Worm (Caenorhabditis elegans) whole organism, L1 larva: Measurements from ENCODE around the gene sir-2.3.
A peak's percentile ranks its signal among the peaks of the same experiment; 100 is the strongest.

Source experiments
- C16A3.4 ChIP-seq: fragments of 150-350 bp; optimal IDR thresholded peaks from 2 replicates; lab custom pipeline; 2014; ENCODE audit warnings: missing biosample characterization, missing genetic modification characterization
- Y116A8C.19 ChIP-seq: sonication (generic microtip); optimal IDR thresholded peaks from 2 replicates; lab custom pipeline; 2016; ENCODE audit warnings: missing compliant biosample characterization, missing genetic modification characterization, borderline replicate concordance
- ceh-82 ChIP-seq, 3 experiments: fragments of 150-350 bp in 1 of 3; sonication (generic microtip) in 2 of 3; optimal IDR thresholded peaks; 2 replicates each; lab custom pipeline; 2014 to 2017; ENCODE audit warnings: missing biosample characterization in 3 of 3, missing genetic modification characterization in 3 of 3
- ceh-90 ChIP-seq: sonication (generic microtip); optimal IDR thresholded peaks from 2 replicates; lab custom pipeline; 2016; ENCODE audit warnings: missing genetic modification characterization, missing compliant biosample characterization
- efl-1 ChIP-seq, 4 experiments: fragments of 150-350 bp; optimal IDR thresholded peaks in 3 of 4; peaks in 1 of 4; 1 replicate in 1 of 4; 2 replicates in 3 of 4; lab custom pipeline; 2014; ENCODE audit warnings: missing biosample characterization in 2 of 4, missing genetic modification characterization in 2 of 4, missing genetic modification reagents in 2 of 4
- efl-3 ChIP-seq: fragments of 200-800 bp; sonication (Bioruptor generic); optimal IDR thresholded peaks from 2 replicates; lab custom pipeline; 2018; ENCODE audit warnings: mild to moderate bottlenecking, missing genetic modification characterization, missing compliant biosample characterization
- egl-13 ChIP-seq: sonication (generic microtip); optimal IDR thresholded peaks from 2 replicates; lab custom pipeline; 2016; ENCODE audit warnings: missing genotype, missing genetic modification reagents, missing genetic modification characterization, missing compliant biosample characterization
- egl-27 ChIP-seq, 2 experiments: fragments of 150-350 bp in 1 of 2; sonication (generic microtip); optimal IDR thresholded peaks; 3 replicates each; lab custom pipeline; 2017 to 2018; ENCODE audit warnings: missing biosample characterization in 2 of 2, missing genetic modification characterization in 2 of 2, missing genetic modification reagents in 2 of 2
- elt-3 ChIP-seq, 6 experiments: fragments of 150-350 bp in 1 of 6; sonication (generic microtip); optimal IDR thresholded peaks; 2 replicates each; lab custom pipeline; 2017 to 2018; ENCODE audit warnings: missing biosample characterization in 6 of 6, missing genetic modification characterization in 6 of 6, inconsistent platforms in 1 of 6
- fkh-10 ChIP-seq: sonication (generic microtip); optimal IDR thresholded peaks from 2 replicates; lab custom pipeline; 2017; ENCODE audit warnings: missing biosample characterization, missing genetic modification reagents, missing genetic modification characterization
- fkh-8 ChIP-seq: sonication (generic microtip); optimal IDR thresholded peaks from 2 replicates; lab custom pipeline; 2016; ENCODE audit warnings: mild to moderate bottlenecking, missing genetic modification characterization, missing compliant biosample characterization
- grh-1 ChIP-seq: fragments of 200-800 bp; sonication (Bioruptor generic); IDR thresholded peaks from 2 replicates; pipeline ENCODE4 v1.3.6; 2022; ENCODE audit warnings: missing genetic modification reagents, missing genetic modification characterization, missing compliant biosample characterization
- hlh-17 ChIP-seq: fragments of 200-800 bp; sonication (Bioruptor generic); optimal IDR thresholded peaks from 2 replicates; lab custom pipeline; 2018; ENCODE audit warnings: missing genetic modification characterization, mild to moderate bottlenecking, missing compliant biosample characterization, moderate library complexity, borderline replicate concordance
- hpl-2 ChIP-seq: fragments of 150-350 bp; optimal IDR thresholded peaks from 2 replicates; lab custom pipeline; 2014; ENCODE audit warnings: missing biosample characterization, missing genetic modification reagents, missing genetic modification characterization
- irx-1 ChIP-seq: sonication (generic microtip); optimal IDR thresholded peaks from 2 replicates; lab custom pipeline; 2016; ENCODE audit warnings: missing genetic modification characterization, missing compliant biosample characterization
- lin-13 ChIP-seq: fragments of 150-350 bp; optimal IDR thresholded peaks from 2 replicates; lab custom pipeline; 2014; ENCODE audit warnings: missing biosample characterization, missing genetic modification reagents, missing genetic modification characterization
- lin-14 ChIP-seq: fragments of 200-800 bp; sonication (Bioruptor generic); optimal IDR thresholded peaks from 2 replicates; lab custom pipeline; 2018; ENCODE audit warnings: mild to moderate bottlenecking, missing genetic modification characterization, moderate library complexity, missing compliant biosample characterization
- lin-35 ChIP-seq, 2 experiments: fragments of 150-350 bp; optimal IDR thresholded peaks; 2 replicates each; lab custom pipeline; 2014; ENCODE audit warnings: missing biosample characterization in 2 of 2, missing genetic modification characterization in 2 of 2, missing genetic modification reagents in 2 of 2
- mep-1 ChIP-seq: fragments of 150-350 bp; optimal IDR thresholded peaks from 2 replicates; lab custom pipeline; 2014; ENCODE audit warnings: missing biosample characterization, missing genetic modification characterization
- nhr-12 ChIP-seq: sonication (generic microtip); optimal IDR thresholded peaks from 2 replicates; lab custom pipeline; 2017; ENCODE audit warnings: missing biosample characterization, missing genetic modification characterization
- nhr-20 ChIP-seq: sonication (generic microtip); optimal IDR thresholded peaks from 2 replicates; lab custom pipeline; 2016; ENCODE audit warnings: mild to moderate bottlenecking, missing genetic modification characterization, missing compliant biosample characterization
- nhr-237 ChIP-seq: fragments of 150-350 bp; optimal IDR thresholded peaks from 2 replicates; lab custom pipeline; 2014; ENCODE audit warnings: missing biosample characterization, missing genetic modification characterization
- nhr-47 ChIP-seq: sonication (generic microtip); optimal IDR thresholded peaks from 2 replicates; lab custom pipeline; 2016; ENCODE audit warnings: mild to moderate bottlenecking, missing genetic modification characterization, moderate library complexity, missing compliant biosample characterization
- nhr-76 ChIP-seq: sonication (generic microtip); optimal IDR thresholded peaks from 2 replicates; lab custom pipeline; 2017; ENCODE audit warnings: missing biosample characterization, missing genetic modification characterization
- nhr-84 ChIP-seq: sonication (generic microtip); optimal IDR thresholded peaks from 2 replicates; lab custom pipeline; 2017; ENCODE audit warnings: missing biosample characterization, missing genetic modification characterization
- nhr-90 ChIP-seq: sonication (generic microtip); optimal IDR thresholded peaks from 2 replicates; lab custom pipeline; 2016; ENCODE audit warnings: mild to moderate bottlenecking, missing genetic modification characterization, missing compliant biosample characterization; ENCODE audit not compliant: poor library complexity
- pag-3 ChIP-seq: sonication (generic microtip); optimal IDR thresholded peaks from 2 replicates; lab custom pipeline; 2017; ENCODE audit warnings: missing genetic modification characterization, mild to moderate bottlenecking, missing compliant biosample characterization, antibody characterized with exemption, borderline replicate concordance; ENCODE audit not compliant: insufficient read depth
- pqm-1 ChIP-seq: sonication (generic microtip); optimal IDR thresholded peaks from 3 replicates; lab custom pipeline; 2017; ENCODE audit warnings: missing biosample characterization, missing genetic modification characterization
- sox-4 ChIP-seq: sonication (generic microtip); optimal IDR thresholded peaks from 2 replicates; lab custom pipeline; 2016; ENCODE audit warnings: missing genetic modification characterization, missing compliant biosample characterization
- sptf-1 ChIP-seq: fragments of 150-350 bp; optimal IDR thresholded peaks from 2 replicates; lab custom pipeline; 2014; ENCODE audit warnings: missing biosample characterization, missing genetic modification characterization
- sup-37 ChIP-seq: fragments of 200-800 bp; sonication (Bioruptor generic); optimal IDR thresholded peaks from 2 replicates; lab custom pipeline; 2018; ENCODE audit warnings: mild to moderate bottlenecking, missing genetic modification characterization, missing compliant biosample characterization
- tbx-2 ChIP-seq: sonication (generic microtip); optimal IDR thresholded peaks from 2 replicates; lab custom pipeline; 2016; ENCODE audit warnings: missing genetic modification characterization, missing compliant biosample characterization
- tlp-1 ChIP-seq: fragments of 150-350 bp; optimal IDR thresholded peaks from 2 replicates; lab custom pipeline; 2014; ENCODE audit warnings: missing biosample characterization, missing genetic modification characterization
- unc-130 ChIP-seq: fragments of 150-350 bp; optimal IDR thresholded peaks from 2 replicates; lab custom pipeline; 2017; ENCODE audit warnings: missing biosample characterization, missing genetic modification characterization, inconsistent platforms
- unc-30 ChIP-seq: sonication (generic microtip); optimal IDR thresholded peaks from 2 replicates; lab custom pipeline; 2017; ENCODE audit warnings: missing biosample characterization, missing genetic modification characterization
- unc-86 ChIP-seq: sonication (generic microtip); optimal IDR thresholded peaks from 2 replicates; lab custom pipeline; 2016; ENCODE audit warnings: missing genetic modification characterization, missing compliant biosample characterization
- unc-98 ChIP-seq: fragments of 200-800 bp; sonication (Bioruptor generic); IDR thresholded peaks from 2 replicates; pipeline ENCODE4 v1.3.6; 2022; ENCODE audit warnings: missing genetic modification characterization, missing compliant biosample characterization
- ztf-11 ChIP-seq, 2 experiments: sonication (generic microtip); optimal IDR thresholded peaks; 2 replicates each; lab custom pipeline; 2016 to 2017; ENCODE audit warnings: missing genetic modification characterization in 2 of 2, missing biosample characterization in 1 of 2, missing compliant biosample characterization in 1 of 2

sir-2.3 gene

ce11 chrX:13331386-13331785, at the start of gene sir-2.3:
sir-2.3 (plus strand) TSS chrX:13331686.
- no peak for TF ChIP-seq lin-13
- TF ChIP-seq nhr-84 (tag; lab: Kevin White, UChicago), result no peak
- TF ChIP-seq sox-4, result no peak
- TF ChIP-seq unc-98 (GFP tag; lab: Robert Waterston, UW), result no peak
- TF ChIP-seq efl-1 (optimal IDR thresholded peaks at IDR 0.05; lab: Kevin White, UChicago), result no peak
- no peak for TF ChIP-seq efl-1 (GFP tag; optimal IDR thresholded peaks at IDR 0.05 in 1 of 2; lab: Kevin White, UChicago)
- TF ChIP-seq C16A3.4 (tag; lab: Kevin White, UChicago), result no peak
- TF ChIP-seq ceh-90 (tag; lab: Kevin White, UChicago), result no peak
- TF ChIP-seq pqm-1, result no peak
- no peak for TF ChIP-seq tlp-1 (tag; lab: Kevin White, UChicago)
- no peak for TF ChIP-seq irx-1 (tag; lab: Kevin White, UChicago)
- no peak for TF ChIP-seq hlh-17 (GFP tag; lab: Kevin White, UChicago)
- TF ChIP-seq lin-14 (GFP tag; lab: Kevin White, UChicago), result no peak
- no peak for TF ChIP-seq nhr-76 (tag; lab: Kevin White, UChicago)
- no peak for TF ChIP-seq sptf-1 (tag; lab: Kevin White, UChicago)
- TF ChIP-seq egl-13 (tag; lab: Kevin White, UChicago), result no peak
- no peak for TF ChIP-seq nhr-237 (tag; lab: Kevin White, UChicago)
- TF ChIP-seq tbx-2 (tag; lab: Kevin White, UChicago), result no peak

ce11 chrX:13283462-13283861, 48.0 kb upstream of the sir-2.3 start:
- TF ChIP-seq lin-14 (GFP tag; lab: Kevin White, UChicago) (no peak), efl-3 (GFP tag; lab: Kevin White, UChicago) (no peak), elt-3 (tag; optimal IDR thresholded peaks at IDR 0.05; lab: Kevin White, UChicago) (no peak), ceh-82 (tag; optimal IDR thresholded peaks at IDR 0.05; lab: Kevin White, UChicago) (peak in 1 of 3 experiments; percentile 2), sup-37 (no peak), nhr-90 (tag; lab: Kevin White, UChicago) (peak; percentile 12), tlp-1 (tag; lab: Kevin White, UChicago) (no peak), nhr-20 (tag; lab: Kevin White, UChicago) (peak; percentile 13), Y116A8C.19 (tag; lab: Kevin White, UChicago) (no peak), unc-30 (tag; lab: Kevin White, UChicago) (no peak), unc-130 (no peak), unc-86 (tag; lab: Kevin White, UChicago) (no peak), egl-27 (tag; optimal IDR thresholded peaks at IDR 0.05; lab: Kevin White, UChicago) (no peak), lin-35 (GFP tag; optimal IDR thresholded peaks at IDR 0.05; lab: Kevin White, UChicago) (peak in 1 of 2 experiments; percentile 13)

- no peak for TF ChIP-seq grh-1 (GFP tag; lab: Robert Waterston, UW)
- TF ChIP-seq nhr-12, result no peak
- TF ChIP-seq tbx-2 (tag; lab: Kevin White, UChicago), result no peak
- no peak for TF ChIP-seq lin-14 (GFP tag; lab: Kevin White, UChicago)
- TF ChIP-seq fkh-8 (tag; lab: Kevin White, UChicago), result no peak
- no peak for TF ChIP-seq hpl-2 (GFP tag; lab: Kevin White, UChicago)
- no peak for TF ChIP-seq efl-3 (GFP tag; lab: Kevin White, UChicago)
- TF ChIP-seq fkh-10 (GFP tag; lab: Kevin White, UChicago), result no peak
- TF ChIP-seq ztf-11 (tag; optimal IDR thresholded peaks at IDR 0.05; lab: Kevin White, UChicago), result no peak
- TF ChIP-seq sox-4, result no peak
- TF ChIP-seq nhr-47 (tag; lab: Kevin White, UChicago), result no peak
- no peak for TF ChIP-seq mep-1 (tag; lab: Kevin White, UChicago)
- TF ChIP-seq Y116A8C.19 (tag; lab: Kevin White, UChicago), result no peak
- TF ChIP-seq pag-3 (tag; lab: Kevin White, UChicago), result no peak
These were observed 47.4 kb upstream of the sir-2.3 start, which contains the start of gene cyp-14A4 for ce11 chrX:13284091-13284490. cyp-14A4 (minus strand) TSS chrX:13284197.
